Fruit fly (Drosophila melanogaster) Kc167 (cell line): ENCODE results near the gene Cyp313a2.

Experiments
- Myc ChIP-seq: fragments of >200 bp; optimal IDR thresholded peaks from 2 replicates; lab custom pipeline; 2017; ENCODE audit warnings: missing external identifiers
- Sin3A ChIP-seq: fragments of >200 bp; optimal IDR thresholded peaks from 2 replicates; lab custom pipeline; 2018; ENCODE audit warnings: missing external identifiers
- h ChIP-seq: fragments of >200 bp; optimal IDR thresholded peaks from 3 replicates; lab custom pipeline; 2018; ENCODE audit warnings: missing external identifiers
- insv ChIP-seq: fragments of >200 bp; optimal IDR thresholded peaks from 3 replicates; lab custom pipeline; 2018; ENCODE audit warnings: missing external identifiers
- psq ChIP-seq: fragments of >200 bp; optimal IDR thresholded peaks from 2 replicates; lab custom pipeline; 2017; ENCODE audit warnings: missing external identifiers
- ttk ChIP-seq: sonication (Bioruptor generic); optimal IDR thresholded peaks from 2 replicates; lab custom pipeline; 2017; ENCODE audit warnings: missing external identifiers

Cyp313a2 gene

DNA sequence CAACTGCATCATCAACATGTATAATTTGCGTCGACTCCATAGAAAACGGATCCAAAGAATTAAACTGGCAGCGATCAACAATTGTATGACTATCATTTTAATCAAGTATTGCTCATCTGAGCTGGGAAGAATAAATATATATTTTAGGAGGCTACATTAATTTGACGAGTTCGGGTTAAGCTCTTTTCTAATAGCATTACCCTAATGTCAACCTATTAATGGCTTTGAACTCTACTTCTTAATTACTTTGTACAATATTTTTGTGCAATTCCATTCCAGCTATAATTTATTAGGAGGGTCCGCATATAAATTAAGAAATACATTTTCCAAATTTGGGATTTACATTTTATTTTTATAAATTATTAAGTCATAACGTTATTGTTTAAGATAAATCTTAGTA lies at the start of gene Cyp313a2:
Gene Cyp313a2, minus strand, starts transcription at position 101 of the 400 bp plus-strand sequence.
- TF ChIP-seq psq (no peak), h (no peak), ttk (lab: Kevin White, UChicago) (no peak), Sin3A (lab: Kevin White, UChicago) (no peak), Myc (lab: Kevin White, UChicago) (no peak), insv (no peak)

dm6 chr3R:12285589-12285988 lies 48.9 kb upstream of the Cyp313a2 start:
- TF ChIP-seq h (no peak), Sin3A (lab: Kevin White, UChicago) (no peak), psq (no peak), ttk (lab: Kevin White, UChicago) (no peak), insv (no peak), Myc (lab: Kevin White, UChicago) (no peak)

- TF ChIP-seq Sin3A (lab: Kevin White, UChicago) (no peak), psq (no peak), h (no peak), ttk (lab: Kevin White, UChicago) (no peak), Myc (lab: Kevin White, UChicago) (no peak), insv (no peak)
Observed at dm6 chr3R:12280729-12281342, 44.1 kb upstream of the Cyp313a2 start.

dm6 chr3R:12279019-12279418 lies 42.3 kb upstream of the Cyp313a2 start:
- TF ChIP-seq h = no peak
- no peak for TF ChIP-seq psq
- TF ChIP-seq insv = no peak

- TF ChIP-seq ttk (lab: Kevin White, UChicago) (no peak), psq (no peak), h (no peak), Sin3A (lab: Kevin White, UChicago) (no peak), insv (no peak), Myc (lab: Kevin White, UChicago) (no peak)
Observed at dm6 chr3R:12272826-12273225, 36.1 kb upstream of the Cyp313a2 start, which contains the start of gene Sfp87B. TSS of gene Sfp87B (plus strand) at chr3R:12273126.

DNA sequence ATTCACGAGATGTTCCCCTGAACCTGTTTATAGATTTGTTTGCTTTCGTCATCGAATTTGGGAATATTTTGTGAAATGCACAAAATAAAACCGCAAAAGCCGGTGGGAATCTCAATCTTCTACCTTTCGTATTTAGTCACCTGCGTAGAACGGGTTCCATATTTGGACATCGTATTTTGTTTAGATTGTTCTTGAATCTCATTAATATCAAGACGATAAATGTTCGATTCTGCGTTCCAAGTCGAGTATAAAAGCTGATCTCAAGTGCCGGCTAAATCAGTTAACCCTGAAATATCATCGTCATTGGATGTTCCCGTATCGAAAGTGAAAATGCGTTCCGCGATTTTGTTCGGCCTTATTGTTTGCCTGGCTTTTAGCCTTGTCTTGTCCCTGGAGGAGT lies 33.9 kb upstream of the Cyp313a2 start, which contains the start of gene CG17738:
Gene CG17738, plus strand, starts transcription at position 301 of the 400 bp plus-strand sequence.
- no peak for TF ChIP-seq insv
- TF ChIP-seq Sin3A (lab: Kevin White, UChicago) = no peak
- TF ChIP-seq psq = no peak
- TF ChIP-seq h = no peak
- no peak for TF ChIP-seq ttk (lab: Kevin White, UChicago)
- TF ChIP-seq Myc (lab: Kevin White, UChicago) = no peak

DNA sequence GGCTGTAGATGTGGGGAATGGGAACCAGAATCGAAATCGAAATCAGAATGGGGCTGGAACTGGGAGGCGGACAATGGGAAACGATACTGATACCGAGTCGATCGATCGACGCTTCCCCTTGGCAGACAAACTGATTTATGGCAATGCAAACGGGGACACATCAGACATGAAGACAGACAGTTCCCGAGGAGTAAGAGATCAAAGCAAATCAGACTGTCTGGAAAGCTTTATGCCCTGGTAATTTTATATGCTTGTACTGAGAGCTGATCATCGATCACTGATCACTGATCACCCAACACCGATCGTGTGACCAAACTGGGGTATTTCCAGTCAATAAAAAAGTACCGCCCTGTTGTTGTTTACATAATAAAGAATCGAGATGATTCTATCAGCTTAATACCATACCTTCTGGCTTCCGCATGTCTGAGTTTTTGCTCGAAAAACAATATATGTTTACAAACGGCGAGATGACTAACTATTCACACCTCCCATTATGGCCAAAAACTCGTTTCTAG lies 33.2 kb upstream of the Cyp313a2 start:
- no peak for TF ChIP-seq psq
- no peak for TF ChIP-seq ttk (lab: Kevin White, UChicago)
- TF ChIP-seq insv = no peak
- TF ChIP-seq Sin3A (lab: Kevin White, UChicago) = no peak

DNA sequence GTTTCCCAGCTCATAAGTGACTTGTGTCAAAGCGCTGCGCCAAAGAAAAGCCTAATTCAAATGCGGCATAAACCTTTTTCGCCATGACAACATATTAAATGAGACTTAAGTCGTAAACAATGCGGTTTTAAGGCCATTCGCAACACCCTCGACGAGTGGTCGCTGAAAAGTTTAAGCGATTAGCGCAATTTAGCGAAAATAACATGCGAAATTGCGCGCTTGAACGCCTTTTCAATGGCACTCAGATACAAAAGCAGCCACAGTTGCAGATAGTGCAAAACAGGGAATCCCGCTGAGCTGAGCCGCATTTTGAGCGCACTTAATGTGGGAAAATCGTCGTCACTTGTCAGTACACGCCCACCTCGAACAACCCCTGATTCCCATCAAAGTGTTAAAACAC lies 24.0 kb upstream of the Cyp313a2 start, which contains the start of gene CG44038:
Gene CG44038, plus strand, starts transcription at position 301 of the 400 bp plus-strand sequence.
- TF ChIP-seq h (no peak), psq (no peak), Myc (lab: Kevin White, UChicago) (no peak), ttk (lab: Kevin White, UChicago) (no peak), Sin3A (lab: Kevin White, UChicago) (no peak)

DNA sequence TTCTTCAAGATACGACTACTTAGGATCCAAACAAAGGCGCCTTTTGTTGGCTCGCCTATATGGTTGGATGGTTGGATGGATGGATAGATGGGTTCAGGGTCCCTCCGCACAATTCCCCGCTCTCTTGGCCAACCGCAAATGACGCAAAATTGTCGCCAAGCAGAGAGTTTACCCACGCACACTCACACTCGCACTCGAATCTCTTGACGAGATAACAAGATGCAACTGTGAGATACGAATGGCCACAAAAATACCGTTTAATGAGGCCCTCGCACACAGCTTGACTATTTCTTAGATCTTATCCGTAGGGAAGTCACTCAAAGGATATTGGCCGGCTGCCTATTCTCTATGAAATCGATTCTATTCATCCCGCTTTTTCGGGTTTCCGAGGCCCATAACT lies 23.1 kb upstream of the Cyp313a2 start:
- TF ChIP-seq ttk (lab: Kevin White, UChicago) (no peak), Myc (lab: Kevin White, UChicago) (no peak), insv (no peak)

dm6 chr3R:12259013-12259412 lies 22.3 kb upstream of the Cyp313a2 start:
- TF ChIP-seq ttk (lab: Kevin White, UChicago) (no peak), insv (no peak), psq (no peak), Sin3A (lab: Kevin White, UChicago) (no peak), h (no peak), Myc (lab: Kevin White, UChicago) (no peak)

DNA sequence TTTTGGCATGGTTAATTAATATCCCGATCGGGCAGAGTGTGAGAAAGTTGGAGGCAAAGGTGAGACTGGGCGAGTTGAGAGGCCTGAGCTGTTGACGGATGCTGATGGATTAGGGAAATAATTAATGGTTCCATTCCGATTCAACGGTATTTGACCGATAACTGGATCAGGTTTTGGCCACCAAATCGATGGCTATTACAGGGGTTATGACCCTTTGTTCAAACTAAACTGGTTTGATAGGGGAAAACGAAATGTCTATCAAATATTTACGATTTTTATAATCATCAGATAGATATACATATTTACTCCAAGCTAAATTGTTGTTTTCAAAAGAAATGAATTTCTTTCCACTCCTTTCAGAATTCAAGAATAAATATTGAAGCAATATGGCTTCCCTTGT lies 21.7 kb upstream of the Cyp313a2 start, which contains the start of the genes CG44037 and svp:
Gene CG44037, plus strand, starts transcription at position 301 of the 400 bp plus-strand sequence.
Gene svp, plus strand, starts transcription at position 301 of the 400 bp plus-strand sequence.
- TF ChIP-seq h (no peak), Sin3A (lab: Kevin White, UChicago) (no peak), insv (no peak), psq (no peak), ttk (lab: Kevin White, UChicago) (no peak), Myc (lab: Kevin White, UChicago) (no peak)

DNA sequence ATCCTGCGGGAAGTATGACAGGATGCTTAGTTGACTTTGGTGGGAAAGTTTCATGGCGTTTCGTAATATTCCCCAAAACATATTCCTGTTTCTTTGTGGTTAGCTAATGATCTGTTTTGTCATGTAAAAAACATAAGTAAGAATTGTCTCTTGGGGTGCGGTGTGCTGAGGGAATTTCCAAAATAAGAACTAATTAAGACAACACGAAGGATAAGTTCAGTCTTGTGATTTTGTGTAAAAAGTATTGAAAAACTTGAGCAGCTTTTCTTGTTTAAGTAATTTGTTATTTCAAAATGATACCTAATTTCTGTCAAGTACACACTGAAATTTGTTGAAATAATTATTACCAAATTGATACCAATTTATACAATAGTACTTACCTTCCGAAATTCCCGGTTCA lies 17.2 kb upstream of the Cyp313a2 start, which contains the start of gene CG3942:
Gene CG3942, plus strand, starts transcription at position 301 of the 400 bp plus-strand sequence.
- TF ChIP-seq h (no peak), psq (no peak), Sin3A (lab: Kevin White, UChicago) (no peak), ttk (lab: Kevin White, UChicago) (no peak), insv (no peak), Myc (lab: Kevin White, UChicago) (no peak)

DNA sequence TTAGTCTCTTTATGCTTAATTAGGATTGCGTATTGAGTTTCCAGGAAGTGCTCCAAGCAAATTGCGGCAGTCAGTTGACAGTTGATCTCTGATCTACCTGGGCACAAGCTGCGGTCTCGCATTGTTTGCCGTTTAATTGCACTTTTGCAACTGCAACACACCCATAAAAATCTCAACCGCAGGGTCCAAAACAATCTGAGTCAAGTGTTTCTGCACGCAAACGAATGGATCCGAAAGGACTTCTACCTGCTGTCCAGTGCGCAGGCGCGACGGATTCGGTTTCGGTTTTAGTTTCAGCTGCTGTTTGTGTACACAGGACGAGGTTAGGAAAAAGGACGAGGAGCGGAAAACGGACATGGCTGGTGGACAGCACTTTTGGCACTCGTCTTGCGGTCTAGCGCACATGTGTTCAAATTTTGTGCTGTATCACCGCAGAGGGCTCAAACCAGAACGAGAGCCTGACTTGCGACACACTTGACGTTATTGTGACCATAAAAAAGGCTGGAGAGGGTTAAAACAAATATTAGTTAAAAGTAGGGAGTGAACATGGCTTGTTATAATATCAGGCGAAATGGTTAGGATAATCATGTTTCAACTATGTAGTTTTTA lies 15.9 kb upstream of the Cyp313a2 start:
- TF ChIP-seq psq (no peak), Myc (lab: Kevin White, UChicago) (no peak), ttk (lab: Kevin White, UChicago) (no peak), insv (no peak), Sin3A (lab: Kevin White, UChicago) (no peak), h (no peak)
